Worm (Caenorhabditis elegans): ENCODE measurements around the gene hog-1.
A peak's percentile ranks its signal among the peaks of the same experiment; 100 is the strongest.

Gene hog-1

DNA sequence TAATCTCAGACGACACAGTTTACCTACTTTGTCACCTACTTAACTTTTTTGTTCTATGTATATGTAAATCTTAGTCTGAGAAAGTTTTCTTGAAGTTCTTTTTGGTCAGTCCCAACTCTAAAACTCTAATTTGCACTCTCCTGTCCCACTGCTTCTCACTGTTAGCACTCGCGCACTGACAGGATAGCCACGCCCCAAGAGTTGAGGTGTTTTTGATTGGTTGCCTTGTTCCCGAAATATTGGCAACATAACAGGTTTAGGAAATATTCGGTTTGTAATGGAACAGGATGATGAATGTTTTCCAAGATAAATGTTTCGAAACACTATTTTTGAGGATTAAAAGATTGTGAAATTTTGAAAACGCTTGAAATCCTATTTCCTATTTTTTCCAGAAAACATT lies 37.0 kb downstream of the hog-1 start:
- no peak for TF ChIP-seq peb-1 (tag; optimal IDR thresholded peaks at IDR 0.05)
- peak; percentile 70 for TF ChIP-seq unc-55 (GFP tag; optimal IDR thresholded peaks at IDR 0.05)

- TF ChIP-seq lin-39 (tag; optimal IDR thresholded peaks at IDR 0.05) (peak; percentile 49), dmd-4 (tag; optimal IDR thresholded peaks at IDR 0.05) (no peak), peb-1 (tag; optimal IDR thresholded peaks at IDR 0.05) (no peak), F13H6.1 (tag; optimal IDR thresholded peaks at IDR 0.05) (peak; percentile 73), unc-55 (GFP tag; optimal IDR thresholded peaks at IDR 0.05) (peak; percentile 69), mbf-1 (tag; optimal IDR thresholded peaks at IDR 0.05) (no peak), crh-2 (tag; optimal IDR thresholded peaks at IDR 0.05) (peak; percentile 17), C34F6.9 (tag; optimal IDR thresholded peaks at IDR 0.05) (peak; percentile 23), lsy-2 (tag; optimal IDR thresholded peaks at IDR 0.05) (peak in 1 of 2 experiments; percentile 3), Y55F3AM.14 (GFP tag; optimal IDR thresholded peaks at IDR 0.05) (peak; percentile 32), mab-5 (tag; optimal IDR thresholded peaks at IDR 0.05) (peak; percentile 64), sem-4 (tag; optimal IDR thresholded peaks at IDR 0.05) (peak; percentile 43), nhr-23 (tag; optimal IDR thresholded peaks at IDR 0.05) (no peak), lin-13 (GFP tag; optimal IDR thresholded peaks at IDR 0.05) (no peak), zag-1 (tag; optimal IDR thresholded peaks at IDR 0.05) (peak; percentile 56), nhr-129 (tag; optimal IDR thresholded peaks at IDR 0.05) (no peak)
Measured at ce11 chrX:5816346-5816745, 37.7 kb downstream of the hog-1 start.

ce11 chrX:5815343-5815742 lies 38.7 kb downstream of the hog-1 start:
- TF ChIP-seq sma-9 (GFP tag; optimal IDR thresholded peaks at IDR 0.05) (peak; percentile 0), sma-9 (tag; optimal IDR thresholded peaks at IDR 0.05) (no peak), elt-1 (tag; optimal IDR thresholded peaks at IDR 0.05) (no peak), nhr-12 (tag; optimal IDR thresholded peaks at IDR 0.05) (no peak), nhr-21 (tag; optimal IDR thresholded peaks at IDR 0.05) (no peak), elt-3 (tag; optimal IDR thresholded peaks at IDR 0.05) (no peak), nhr-77 (tag; optimal IDR thresholded peaks at IDR 0.05) (no peak), lsy-2 (tag; optimal IDR thresholded peaks at IDR 0.05) (peak in 1 of 2 experiments; percentile 7), lin-13 (GFP tag; optimal IDR thresholded peaks at IDR 0.05) (no peak), unc-55 (GFP tag; optimal IDR thresholded peaks at IDR 0.05) (no peak), dmd-4 (tag; optimal IDR thresholded peaks at IDR 0.05) (no peak), ceh-16 (tag; optimal IDR thresholded peaks at IDR 0.05) (no peak), lin-39 (tag; optimal IDR thresholded peaks at IDR 0.05) (no peak), unc-39 (tag; optimal IDR thresholded peaks at IDR 0.05) (no peak), sem-4 (tag; optimal IDR thresholded peaks at IDR 0.05) (peak; percentile 46), mab-5 (tag; optimal IDR thresholded peaks at IDR 0.05) (peak; percentile 87), egl-27 (tag; optimal IDR thresholded peaks at IDR 0.05) (no peak), ztf-1 (GFP tag; conservative IDR thresholded peaks at IDR 0.05) (no peak), mdl-1 (tag; optimal IDR thresholded peaks at IDR 0.05) (no peak), nhr-6 (tag; optimal IDR thresholded peaks at IDR 0.05) (no peak), crh-2 (tag; optimal IDR thresholded peaks at IDR 0.05) (no peak), skn-1 (tag; optimal IDR thresholded peaks at IDR 0.05) (no peak), gmeb-1 (tag; optimal IDR thresholded peaks at IDR 0.05) (no peak), ceh-82 (tag; optimal IDR thresholded peaks at IDR 0.05) (no peak), F13H6.1 (tag; optimal IDR thresholded peaks at IDR 0.05) (peak; percentile 75), ama-1 (optimal IDR thresholded peaks at IDR 0.05) (no peak), lin-11 (tag; optimal IDR thresholded peaks at IDR 0.05) (no peak), aly-2 (tag; optimal IDR thresholded peaks at IDR 0.05) (no peak)

ce11 chrX:5814342-5814741 lies 39.7 kb downstream of the hog-1 start:
- no peak for TF ChIP-seq lin-39 (tag; optimal IDR thresholded peaks at IDR 0.05)
- no peak for TF ChIP-seq elt-1 (tag; optimal IDR thresholded peaks at IDR 0.05)
- TF ChIP-seq gmeb-1 (tag; optimal IDR thresholded peaks at IDR 0.05): no peak
- no peak for TF ChIP-seq nhr-6 (tag; optimal IDR thresholded peaks at IDR 0.05)
- TF ChIP-seq nhr-25 (tag; optimal IDR thresholded peaks at IDR 0.05): peak; percentile 17
- TF ChIP-seq mbf-1 (tag; optimal IDR thresholded peaks at IDR 0.05): no peak
- no peak for TF ChIP-seq nhr-11 (tag; optimal IDR thresholded peaks at IDR 0.05)
- TF ChIP-seq elt-3 (tag; optimal IDR thresholded peaks at IDR 0.05): no peak
- peak; percentile 24 for TF ChIP-seq blmp-1 (tag; optimal IDR thresholded peaks at IDR 0.05; ENCODE audit: insufficient read depth)
- no peak for TF ChIP-seq nhr-21 (tag; optimal IDR thresholded peaks at IDR 0.05)
- TF ChIP-seq nhr-129 (tag; optimal IDR thresholded peaks at IDR 0.05): no peak
- TF ChIP-seq nhr-77 (tag; optimal IDR thresholded peaks at IDR 0.05): no peak
- no peak for TF ChIP-seq egl-27 (tag; optimal IDR thresholded peaks at IDR 0.05)
